Worm (Caenorhabditis elegans) whole organism, L3 larva: ENCODE data around the gene W05H7.1.
A peak's percentile ranks its signal among the peaks of the same experiment; 100 is the strongest.

Experiments used
- ceh-9 ChIP-seq: sonication (generic microtip); optimal IDR thresholded peaks from 2 replicates; lab custom pipeline; 2018; ENCODE audit warnings: missing biosample characterization, missing genetic modification characterization
- daf-12 ChIP-seq: fragments of 150-350 bp; optimal IDR thresholded peaks from 2 replicates; lab custom pipeline; 2014; ENCODE audit warnings: missing biosample characterization, missing genetic modification reagents, missing genetic modification characterization
- fkh-10 ChIP-seq: sonication (generic microtip); optimal IDR thresholded peaks from 2 replicates; lab custom pipeline; 2017; ENCODE audit warnings: missing biosample characterization, missing genetic modification reagents, missing genetic modification characterization
- fos-1 ChIP-seq: fragments of 150-350 bp; optimal IDR thresholded peaks from 2 replicates; lab custom pipeline; 2014; ENCODE audit warnings: missing biosample characterization, missing genetic modification characterization
- lin-39 ChIP-seq: fragments of 150-350 bp; optimal IDR thresholded peaks from 2 replicates; lab custom pipeline; 2018; ENCODE audit warnings: missing biosample characterization, missing genetic modification reagents, missing genetic modification characterization
- mdl-1 ChIP-seq: fragments of 150-350 bp; optimal IDR thresholded peaks from 2 replicates; lab custom pipeline; 2014; ENCODE audit warnings: missing biosample characterization, missing genetic modification characterization
- nhr-28 ChIP-seq: fragments of 150-350 bp; optimal IDR thresholded peaks from 2 replicates; lab custom pipeline; 2014; ENCODE audit warnings: missing biosample characterization, missing genetic modification characterization
- pha-4 ChIP-seq: fragments of 150-350 bp; optimal IDR thresholded peaks from 2 replicates; lab custom pipeline; 2014; ENCODE audit warnings: missing biosample characterization, missing genetic modification reagents, missing genetic modification characterization
- skn-1 ChIP-seq: fragments of 150-350 bp; optimal IDR thresholded peaks from 2 replicates; lab custom pipeline; 2014; ENCODE audit warnings: missing biosample characterization, missing genetic modification characterization
- unc-39 ChIP-seq: sonication (generic microtip); optimal IDR thresholded peaks from 4 replicates; lab custom pipeline; 2017; ENCODE audit warnings: missing biosample characterization, missing genetic modification characterization
- unc-62 ChIP-seq: fragments of 150-350 bp; sonication (generic microtip); optimal IDR thresholded peaks from 4 replicates; lab custom pipeline; 2014; ENCODE audit warnings: missing biosample characterization, missing genetic modification reagents, missing genetic modification characterization
- ztf-4 ChIP-seq: fragments of 150-350 bp; optimal IDR thresholded peaks from 2 replicates; lab custom pipeline; 2014; ENCODE audit warnings: missing biosample characterization, missing genetic modification characterization

- TF ChIP-seq fkh-10 (no peak), nhr-28 (tag; lab: Kevin White, UChicago) (no peak), ztf-4 (tag; lab: Kevin White, UChicago) (no peak), daf-12 (tag; lab: Kevin White, UChicago) (no peak), ceh-9 (tag; lab: Kevin White, UChicago) (no peak), pha-4 (tag; lab: Kevin White, UChicago) (peak; percentile 62), mdl-1 (no peak), skn-1 (tag; lab: Kevin White, UChicago) (no peak), lin-39 (tag; lab: Kevin White, UChicago) (peak; percentile 58), unc-39 (tag; lab: Kevin White, UChicago) (no peak), fos-1 (no peak), unc-62 (no peak)
These were observed at the start of gene W05H7.1 for ce11 chrX:1450352-1450818.
